Fruit fly (Drosophila melanogaster): Measurements from ENCODE around the gene CG2200.

DNA sequence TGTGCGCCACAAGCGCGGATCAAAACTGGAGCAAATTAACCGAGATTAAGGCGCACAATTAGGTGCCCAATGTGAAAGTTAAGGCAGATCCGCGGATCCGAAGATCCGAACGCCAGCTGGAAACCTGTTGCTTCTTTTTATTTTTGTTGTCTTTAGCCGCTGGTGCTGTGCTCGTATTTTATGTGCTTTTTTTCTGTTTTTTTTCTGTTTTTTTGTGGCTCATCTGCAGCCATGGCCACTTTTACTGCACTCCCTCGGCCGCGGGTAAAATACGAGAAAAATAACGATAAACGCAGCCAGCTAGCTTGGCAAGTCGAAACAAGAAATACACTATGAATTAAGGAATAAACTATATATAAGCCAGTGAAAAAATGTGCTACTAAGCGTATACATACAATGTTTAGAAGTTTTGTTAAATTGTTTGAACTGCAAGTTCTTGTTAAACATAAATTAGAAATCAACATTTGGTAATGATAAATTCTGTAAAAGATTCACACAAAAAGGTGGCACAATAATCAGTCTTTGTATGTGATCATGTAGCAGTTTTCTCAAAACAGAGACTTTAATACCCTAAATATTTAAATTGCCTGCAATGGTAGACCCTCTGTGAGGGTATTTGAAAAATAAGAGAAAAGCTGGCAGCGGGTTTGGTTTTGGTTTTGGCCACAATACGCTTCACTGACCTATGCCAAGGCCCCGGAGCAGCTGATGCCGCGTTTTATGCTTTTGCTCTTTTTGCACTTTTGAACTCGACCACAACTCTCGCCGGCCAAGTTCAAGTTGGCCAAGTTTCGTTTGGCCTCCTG is 22.5 kb downstream of the CG2200 start:
- TF ChIP-seq CG14860 (GFP tag; IDR thresholded peaks at IDR 0.05; ENCODE audit: partially characterized antibody) (no peak), MTF-1 (GFP tag; optimal IDR thresholded peaks at IDR 0.05; ENCODE audit: borderline replicate concordance) (no peak), CG6254 (GFP tag; optimal IDR thresholded peaks at IDR 0.05) (no peak), CG14050 (GFP tag; IDR thresholded peaks at IDR 0.05) (no peak), pfk (GFP tag; optimal IDR thresholded peaks at IDR 0.05) (no peak), kay (GFP tag; optimal IDR thresholded peaks at IDR 0.05) (no peak), ap (GFP tag; IDR thresholded peaks at IDR 0.05) (no peak), luna (GFP tag; optimal IDR thresholded peaks at IDR 0.05) (no peak), CG11560 (tag; IDR thresholded peaks at IDR 0.05) (no peak), CG9437 (GFP tag; optimal IDR thresholded peaks at IDR 0.05) (no peak), Ets65A (GFP tag) (no peak)

All from whole organism, embryonic.